Fruit fly (Drosophila melanogaster): ENCODE measurements around the gene CG12499.

dm6 chr3R:22405639-22406038 lies 40.7 kb downstream of the CG12499 start, which contains the start of gene CG13855:
- no peak for TF ChIP-seq CG34367 (tag; optimal IDR thresholded peaks at IDR 0.05)
- no peak for TF ChIP-seq gl (tag; optimal IDR thresholded peaks at IDR 0.05)
- no peak for TF ChIP-seq D1 (tag; optimal IDR thresholded peaks at IDR 0.05)
- TF ChIP-seq Snoo (tag; optimal IDR thresholded peaks at IDR 0.05), result no peak
- TF ChIP-seq CG13204 (GFP tag; optimal IDR thresholded peaks at IDR 0.05), result no peak
- TF ChIP-seq EcR (GFP tag; optimal IDR thresholded peaks at IDR 0.05), result no peak
- no peak for TF ChIP-seq CG14655 (GFP tag; optimal IDR thresholded peaks at IDR 0.05)
- no peak for TF ChIP-seq CG17806 (tag; optimal IDR thresholded peaks at IDR 0.05)
- TF ChIP-seq Ets98B (GFP tag; IDR thresholded peaks at IDR 0.05), result no peak

All from whole organism, pupa.